Fruit fly (Drosophila melanogaster): ENCODE measurements around the gene CG3386.
A peak's percentile ranks its signal among the peaks of the same experiment; 100 is the strongest.

Gene CG3386

dm6 chr3L:696404-697054 lies 14.3 kb upstream of the CG3386 start (continued):
- TF ChIP-seq wek (GFP tag; optimal IDR thresholded peaks at IDR 0.05), result peak; percentile 76
- no peak for TF ChIP-seq tio (GFP tag; optimal IDR thresholded peaks at IDR 0.05)
- TF ChIP-seq CG7839 (tag; optimal IDR thresholded peaks at IDR 0.05), result peak; percentile 97
- peak; percentile 81 for TF ChIP-seq tup (GFP tag; optimal IDR thresholded peaks at IDR 0.05)
- TF ChIP-seq slou (GFP tag; optimal IDR thresholded peaks at IDR 0.05), result peak; percentile 74
- peak; percentile 91 for TF ChIP-seq peb (GFP tag; IDR thresholded peaks at IDR 0.05)
- peak; percentile 94 for TF ChIP-seq Xbp1 (GFP tag; optimal IDR thresholded peaks at IDR 0.05)
- peak; percentile 89 for TF ChIP-seq CG43689 (GFP tag; IDR thresholded peaks at IDR 0.05)
- peak; percentile 94 for TF ChIP-seq D19A (tag; optimal IDR thresholded peaks at IDR 0.05)
- TF ChIP-seq Rfx (GFP tag; IDR thresholded peaks at IDR 0.05), result peak; percentile 97
- TF ChIP-seq bbx (GFP tag; IDR thresholded peaks at IDR 0.05; ENCODE audit: partially characterized antibody), result no peak
- peak; percentile 92 for TF ChIP-seq sqz (GFP tag; optimal IDR thresholded peaks at IDR 0.05)
- peak; percentile 92 for TF ChIP-seq CG33557 (GFP tag; optimal IDR thresholded peaks at IDR 0.05)
- TF ChIP-seq CG8089 (GFP tag; optimal IDR thresholded peaks at IDR 0.05), result peak; percentile 23
- peak; percentile 76 for TF ChIP-seq sd (tag; optimal IDR thresholded peaks at IDR 0.05)
- TF ChIP-seq Pdp1 (GFP tag; optimal IDR thresholded peaks at IDR 0.05), result peak; percentile 66 to 75
- no peak for TF ChIP-seq fu2 (GFP tag; optimal IDR thresholded peaks at IDR 0.05)
- TF ChIP-seq Nf-YC (tag; optimal IDR thresholded peaks at IDR 0.05), result peak; percentile 77
- TF ChIP-seq HLH3B (GFP tag; IDR thresholded peaks at IDR 0.05), result peak; percentile 96
- peak; percentile 96 for TF ChIP-seq tgo (GFP tag; IDR thresholded peaks at IDR 0.05)
- TF ChIP-seq CG17186 (GFP tag; optimal IDR thresholded peaks at IDR 0.05), result peak; percentile 80
- peak; percentile 65 for TF ChIP-seq CG16863 (GFP tag; optimal IDR thresholded peaks at IDR 0.05)
- peak; percentile 87 for TF ChIP-seq klu (GFP tag; IDR thresholded peaks at IDR 0.05)
- no peak for TF ChIP-seq her (GFP tag; optimal IDR thresholded peaks at IDR 0.05)
- peak; percentile 95 for TF ChIP-seq Abd-B (GFP tag; optimal IDR thresholded peaks at IDR 0.05)
- TF ChIP-seq CkIIα-i1 (GFP tag; IDR thresholded peaks at IDR 0.05), result peak; percentile 80
- TF ChIP-seq CG12769 (tag; optimal IDR thresholded peaks at IDR 0.05), result peak; percentile 91
- TF ChIP-seq Fer1 (GFP tag; optimal IDR thresholded peaks at IDR 0.05), result peak; percentile 97
- peak; percentile 92 for TF ChIP-seq ems (GFP tag; optimal IDR thresholded peaks at IDR 0.05)
- peak; percentile 79 for TF ChIP-seq Lim3 (GFP tag; IDR thresholded peaks at IDR 0.05)
- peak; percentile 95 for TF ChIP-seq Meics (GFP tag; optimal IDR thresholded peaks at IDR 0.05)
- peak; percentile 78 for TF ChIP-seq CG7745 (tag; optimal IDR thresholded peaks at IDR 0.05)
- no peak for TF ChIP-seq h (optimal IDR thresholded peaks at IDR 0.05)
- peak; percentile 3 for TF ChIP-seq CG17912 (GFP tag; optimal IDR thresholded peaks at IDR 0.05)
- peak; percentile 9 for TF ChIP-seq BEAF-32 (GFP tag; optimal IDR thresholded peaks at IDR 0.05)
- TF ChIP-seq dimm (GFP tag; IDR thresholded peaks at IDR 0.05), result peak; percentile 81
- peak; percentile 92 for TF ChIP-seq B-H1 (GFP tag; IDR thresholded peaks at IDR 0.05)
- TF ChIP-seq CG18764 (GFP tag; optimal IDR thresholded peaks at IDR 0.05), result peak; percentile 87
- TF ChIP-seq CG7963 (GFP tag; IDR thresholded peaks at IDR 0.05; ENCODE audit: partially characterized antibody), result no peak
- TF ChIP-seq CG18599 (GFP tag; optimal IDR thresholded peaks at IDR 0.05), result peak; percentile 98
- TF ChIP-seq trem (tag; optimal IDR thresholded peaks at IDR 0.05), result peak; percentile 95
- peak; percentile 94 for TF ChIP-seq CG10147 (GFP tag; optimal IDR thresholded peaks at IDR 0.05)
- peak; percentile 94 for TF ChIP-seq CG5245 (GFP tag; optimal IDR thresholded peaks at IDR 0.05)
- TF ChIP-seq CG3838 (GFP tag; optimal IDR thresholded peaks at IDR 0.05), result peak; percentile 51
- peak; percentile 54 for TF ChIP-seq CTCF (GFP tag; optimal IDR thresholded peaks at IDR 0.05)
- peak; percentile 94 for TF ChIP-seq CG4820 (GFP tag; optimal IDR thresholded peaks at IDR 0.05)
- TF ChIP-seq jing (GFP tag; optimal IDR thresholded peaks at IDR 0.05), result peak; percentile 90
- TF ChIP-seq CG12659 (GFP tag; optimal IDR thresholded peaks at IDR 0.05), result peak; percentile 96
- peak; percentile 91 for TF ChIP-seq dati (GFP tag; IDR thresholded peaks at IDR 0.05)
- peak; percentile 48 for TF ChIP-seq Adf1 (GFP tag; IDR thresholded peaks at IDR 0.05)
- no peak for TF ChIP-seq shn (GFP tag; optimal IDR thresholded peaks at IDR 0.05)
